Worm (Caenorhabditis elegans) whole organism, L2 larva: ENCODE measurements around the gene ZK1307.4.

ENCODE experiments used
- C34F6.9 ChIP-seq: fragments of 150-350 bp; optimal IDR thresholded peaks from 2 replicates; lab custom pipeline; 2014; ENCODE audit warnings: missing biosample characterization, missing genetic modification characterization
- R02D3.7 ChIP-seq: fragments of 150-350 bp; optimal IDR thresholded peaks from 2 replicates; lab custom pipeline; 2014; ENCODE audit warnings: missing biosample characterization, missing genetic modification characterization
- Y55F3AM.14 ChIP-seq: fragments of 200-800 bp; sonication (Bioruptor generic); optimal IDR thresholded peaks from 2 replicates; lab custom pipeline; 2018; ENCODE audit warnings: mild to moderate bottlenecking, missing genetic modification characterization, missing compliant biosample characterization
- ZK546.5 ChIP-seq: sonication (generic microtip); optimal IDR thresholded peaks from 2 replicates; lab custom pipeline; 2017; ENCODE audit warnings: missing biosample characterization, missing genetic modification characterization
- aly-2 ChIP-seq: fragments of 150-350 bp; optimal IDR thresholded peaks from 2 replicates; lab custom pipeline; 2014; ENCODE audit warnings: missing biosample characterization, missing genetic modification characterization
- ama-1 ChIP-seq: fragments of 150-350 bp; optimal IDR thresholded peaks from 2 replicates; lab custom pipeline; 2018; ENCODE audit warnings: inconsistent platforms
- blmp-1 ChIP-seq: sonication (generic microtip); optimal IDR thresholded peaks from 2 replicates; lab custom pipeline; 2017; ENCODE audit warnings: missing genetic modification characterization, mild to moderate bottlenecking, missing compliant biosample characterization, antibody characterized with exemption, moderate library complexity; ENCODE audit not compliant: insufficient read depth
- ceh-16 ChIP-seq: fragments of 150-350 bp; optimal IDR thresholded peaks from 2 replicates; lab custom pipeline; 2014; ENCODE audit warnings: missing biosample characterization, missing genetic modification characterization
- ceh-82 ChIP-seq: fragments of 150-350 bp; optimal IDR thresholded peaks from 2 replicates; lab custom pipeline; 2014; ENCODE audit warnings: missing biosample characterization, missing genetic modification characterization
- crh-2 ChIP-seq: sonication (generic microtip); optimal IDR thresholded peaks from 2 replicates; lab custom pipeline; 2017; ENCODE audit warnings: missing biosample characterization, missing genetic modification characterization
- egl-27 ChIP-seq: sonication (generic microtip); optimal IDR thresholded peaks from 3 replicates; lab custom pipeline; 2017; ENCODE audit warnings: missing biosample characterization, missing genetic modification reagents, missing genetic modification characterization
- elt-1 ChIP-seq: fragments of 150-350 bp; optimal IDR thresholded peaks from 2 replicates; lab custom pipeline; 2014; ENCODE audit warnings: missing biosample characterization, missing genetic modification characterization
- fos-1 ChIP-seq: fragments of 150-350 bp; optimal IDR thresholded peaks from 2 replicates; lab custom pipeline; 2014; ENCODE audit warnings: missing biosample characterization, missing genetic modification characterization
- gmeb-1 ChIP-seq: fragments of 150-350 bp; optimal IDR thresholded peaks from 2 replicates; lab custom pipeline; 2014; ENCODE audit warnings: missing biosample characterization, missing genetic modification characterization
- lin-11 ChIP-seq: fragments of 150-350 bp; sonication (generic microtip); optimal IDR thresholded peaks from 2 replicates; lab custom pipeline; 2014; ENCODE audit warnings: missing biosample characterization, missing genetic modification characterization, inconsistent platforms, mixed read lengths
- lsy-2 ChIP-seq, 2 experiments: fragments of 150-350 bp in 1 of 2; sonication (generic microtip) in 1 of 2; optimal IDR thresholded peaks; 2 replicates each; lab custom pipeline; 2014 to 2017; ENCODE audit warnings: missing biosample characterization in 2 of 2, missing genetic modification characterization in 2 of 2
- mbf-1 ChIP-seq: sonication (generic microtip); optimal IDR thresholded peaks from 2 replicates; lab custom pipeline; 2017; ENCODE audit warnings: missing biosample characterization, missing genetic modification characterization
- mdl-1 ChIP-seq, 2 experiments: fragments of 150-350 bp in 1 of 2; sonication (generic microtip) in 1 of 2; optimal IDR thresholded peaks; 2 replicates each; lab custom pipeline; 2017; ENCODE audit warnings: missing biosample characterization in 2 of 2, missing genetic modification characterization in 2 of 2
- nhr-10 ChIP-seq: sonication (generic microtip); optimal IDR thresholded peaks from 2 replicates; lab custom pipeline; 2017; ENCODE audit warnings: missing biosample characterization, missing genetic modification characterization
- nhr-12 ChIP-seq: fragments of 150-350 bp; optimal IDR thresholded peaks from 2 replicates; lab custom pipeline; 2014; ENCODE audit warnings: missing biosample characterization, missing genetic modification characterization
- nhr-129 ChIP-seq: fragments of 150-350 bp; optimal IDR thresholded peaks from 2 replicates; lab custom pipeline; 2014; ENCODE audit warnings: missing biosample characterization, missing genetic modification characterization
- nhr-23 ChIP-seq: fragments of 150-350 bp; optimal IDR thresholded peaks from 2 replicates; lab custom pipeline; 2014; ENCODE audit warnings: missing biosample characterization, missing genetic modification reagents, missing genetic modification characterization
- nhr-25 ChIP-seq: fragments of 150-350 bp; sonication (generic microtip); optimal IDR thresholded peaks from 3 replicates; lab custom pipeline; 2014; ENCODE audit warnings: missing biosample characterization, missing genetic modification characterization
- nhr-77 ChIP-seq: fragments of 150-350 bp; optimal IDR thresholded peaks from 2 replicates; lab custom pipeline; 2014; ENCODE audit warnings: missing biosample characterization, missing genetic modification characterization
- peb-1 ChIP-seq: fragments of 150-350 bp; optimal IDR thresholded peaks from 2 replicates; lab custom pipeline; 2014; ENCODE audit warnings: missing biosample characterization, missing genetic modification characterization
- sma-9 ChIP-seq, 2 experiments: fragments of 150-350 bp in 1 of 2; sonication (generic microtip) in 1 of 2; optimal IDR thresholded peaks; 2 replicates each; lab custom pipeline; 2014 to 2016; ENCODE audit warnings: missing genetic modification characterization in 2 of 2, mild to moderate bottlenecking in 1 of 2, missing biosample characterization in 1 of 2, missing compliant biosample characterization in 1 of 2, missing genetic modification reagents in 1 of 2, moderate library complexity in 1 of 2
- snpc-4 ChIP-seq: fragments of 150-350 bp; optimal IDR thresholded peaks from 2 replicates; lab custom pipeline; 2014; ENCODE audit warnings: missing biosample characterization, missing genetic modification characterization
- unc-39 ChIP-seq: fragments of 150-350 bp; optimal IDR thresholded peaks from 2 replicates; lab custom pipeline; 2014; ENCODE audit warnings: missing biosample characterization, missing genetic modification characterization
- unc-55 ChIP-seq: fragments of 150-350 bp; sonication (generic microtip); optimal IDR thresholded peaks from 3 replicates; lab custom pipeline; 2014; ENCODE audit warnings: missing biosample characterization, missing genetic modification reagents, missing genetic modification characterization
- zag-1 ChIP-seq: fragments of 150-350 bp; optimal IDR thresholded peaks from 2 replicates; lab custom pipeline; 2014; ENCODE audit warnings: missing biosample characterization, missing genetic modification characterization
- ztf-4 ChIP-seq: fragments of 150-350 bp; optimal IDR thresholded peaks from 2 replicates; lab custom pipeline; 2014; ENCODE audit warnings: missing biosample characterization, missing genetic modification characterization

ZK1307.4 gene

ce11 chrII:9656210-9656755, 4.7 kb upstream of the ZK1307.4 start, which contains the start of gene gstk-1 (continued):
- TF ChIP-seq blmp-1 (peak; percentile 25), egl-27 (no peak), unc-55 (no peak), peb-1 (no peak)

DNA sequence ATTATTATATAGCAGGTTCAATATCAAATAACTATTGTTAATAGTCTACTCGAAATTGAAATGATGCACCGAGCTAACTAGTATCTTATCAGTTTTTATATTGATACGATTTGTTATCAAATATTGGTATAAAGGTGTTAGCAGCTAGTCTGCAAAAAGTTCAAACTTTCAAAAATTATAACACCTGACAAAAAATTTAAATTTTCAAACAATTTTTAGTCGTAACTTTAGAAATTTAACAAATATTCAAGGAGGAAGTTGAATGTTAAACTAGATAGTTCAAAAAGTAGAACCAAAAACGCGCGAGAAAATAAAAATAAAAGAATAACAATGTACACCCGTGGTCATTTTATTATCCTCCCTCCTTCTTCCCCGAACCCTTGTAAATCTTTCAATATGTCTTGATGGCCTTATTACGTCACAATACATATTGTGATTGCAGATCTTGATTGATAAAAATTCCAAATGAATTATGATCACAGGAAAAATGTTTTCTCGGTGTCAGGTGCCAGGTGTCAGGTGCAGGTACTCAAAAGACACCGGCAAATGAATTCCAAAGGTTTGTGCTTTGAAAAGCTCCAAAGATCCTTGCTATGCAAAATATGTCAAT, 4.0 kb upstream of the ZK1307.4 start, which contains the start of gene ZK1307.1:
TSS of gene ZK1307.1 (minus strand) at position 51 of the 610 bp plus-strand sequence.
- TF ChIP-seq ceh-16 (tag; lab: Kevin White, UChicago) (no peak), sma-9 (GFP tag; optimal IDR thresholded peaks at IDR 0.05; lab: Kevin White, UChicago) (peak; percentile 17), sma-9 (tag; optimal IDR thresholded peaks at IDR 0.05; lab: Kevin White, UChicago) (no peak), nhr-129 (peak; percentile 18)

DNA sequence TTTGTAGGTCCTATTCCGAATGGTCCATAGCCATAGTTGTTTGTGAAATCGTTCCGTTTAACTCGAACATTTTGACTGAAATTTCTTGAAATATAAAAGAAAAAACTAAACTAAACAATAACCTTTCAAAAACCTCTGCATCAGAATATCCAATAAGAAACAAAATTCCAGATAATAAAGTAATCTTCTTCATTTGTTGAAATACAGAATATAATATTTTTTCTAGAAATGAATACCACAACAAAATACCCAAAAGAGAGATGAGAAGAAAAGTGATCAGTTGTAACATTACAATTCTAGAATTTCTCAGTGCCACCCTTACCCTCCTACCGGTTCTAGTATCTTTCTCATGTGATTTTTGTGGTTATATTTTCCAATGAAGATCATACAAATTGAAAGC, 2.1 kb upstream of the ZK1307.4 start, which contains the start of gene ZK1307.2:
TSS of gene ZK1307.2 (minus strand) at position 274 of the 400 bp plus-strand sequence.
- TF ChIP-seq nhr-25 (peak; percentile 32), egl-27 (no peak), zag-1 (tag; lab: Kevin White, UChicago) (no peak)
- TF ChIP-seq, all 48 proteins: peak for 1

DNA sequence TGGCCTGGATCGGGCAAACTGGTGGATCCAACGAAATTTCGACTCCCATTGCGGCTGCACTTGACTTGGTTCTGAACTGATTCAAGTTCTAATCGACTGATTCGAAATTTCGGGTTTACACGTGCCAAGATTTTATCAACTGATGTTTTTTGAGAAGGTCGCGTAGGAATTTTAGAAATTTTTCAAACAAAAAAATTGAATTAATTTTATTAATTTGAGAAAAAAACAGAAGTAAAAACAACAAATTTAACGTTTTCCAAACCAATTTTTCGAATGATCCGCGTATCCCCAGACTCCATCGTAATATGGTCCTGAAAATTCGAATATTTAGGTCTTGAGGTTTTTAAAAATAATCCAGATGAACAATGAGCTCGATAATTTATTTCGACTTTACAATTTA, 1.3 kb upstream of the ZK1307.4 start, which contains the start of gene ZK1307.3:
TSS of gene ZK1307.3 (minus strand) at position 101 of the 400 bp plus-strand sequence.
- TF ChIP-seq gmeb-1 (tag; lab: Kevin White, UChicago) = no peak
- TF ChIP-seq elt-1 (tag; lab: Kevin White, UChicago) = no peak
- no peak for TF ChIP-seq blmp-1
- no peak for TF ChIP-seq ZK546.5 (tag; lab: Kevin White, UChicago)
- TF ChIP-seq nhr-23 (tag; lab: Kevin White, UChicago) = no peak
- TF ChIP-seq aly-2 (tag; lab: Kevin White, UChicago) = no peak
- TF ChIP-seq lin-11 (tag; lab: Kevin White, UChicago) = no peak
- no peak for TF ChIP-seq R02D3.7 (tag; lab: Kevin White, UChicago)
- no peak for TF ChIP-seq egl-27
- TF ChIP-seq unc-55 = no peak
- TF ChIP-seq Y55F3AM.14 = no peak
- TF ChIP-seq unc-39 (tag; lab: Kevin White, UChicago) = no peak
- no peak for TF ChIP-seq mbf-1
- TF ChIP-seq, all 48 proteins: peak for 0

DNA sequence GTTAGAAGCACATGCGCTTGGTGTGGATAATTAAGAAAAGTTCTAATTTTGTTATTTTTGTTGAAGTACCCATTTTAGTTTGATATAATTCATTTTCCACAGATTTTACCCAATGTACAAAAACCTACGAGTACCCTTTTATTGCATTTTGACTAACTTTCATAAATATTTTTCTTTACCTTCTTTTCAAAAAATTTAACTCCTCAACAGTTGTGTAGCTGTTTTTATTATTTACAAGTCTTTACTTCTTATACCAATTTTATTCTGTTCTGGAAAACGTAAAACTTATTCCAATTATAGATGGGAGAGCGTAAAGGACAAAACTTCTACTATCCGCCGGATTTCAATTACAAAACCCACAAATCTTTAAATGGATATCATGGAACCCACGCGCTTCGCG, 2.4 kb downstream of the ZK1307.4 start, which contains the start of gene ZK1307.9:
TSS of gene ZK1307.9 (plus strand) at position 301 of the 400 bp plus-strand sequence.
- TF ChIP-seq ama-1 (lab: Kevin White, UChicago) (no peak), ztf-4 (tag; lab: Kevin White, UChicago) (no peak), lin-11 (tag; lab: Kevin White, UChicago) (no peak), nhr-77 (tag; lab: Kevin White, UChicago) (no peak), lsy-2 (tag; optimal IDR thresholded peaks at IDR 0.05; lab: Kevin White, UChicago) (no peak), gmeb-1 (tag; lab: Kevin White, UChicago) (no peak), crh-2 (tag; lab: Kevin White, UChicago) (no peak), snpc-4 (tag; lab: Kevin White, UChicago) (no peak), mdl-1 (tag; optimal IDR thresholded peaks at IDR 0.05; lab: Kevin White, UChicago) (no peak), nhr-12 (no peak), nhr-10 (tag; lab: Kevin White, UChicago) (no peak), egl-27 (no peak)

ce11 chrII:9646928-9647838, 4.4 kb downstream of the ZK1307.4 start, which contains the start of gene sqv-8:
Gene sqv-8, plus strand, starts transcription at chrII:9646978.
- TF ChIP-seq unc-55 (peak; percentile 33), aly-2 (tag; lab: Kevin White, UChicago) (no peak), crh-2 (tag; lab: Kevin White, UChicago) (peak; percentile 21), ceh-82 (tag; lab: Kevin White, UChicago) (no peak), lsy-2 (tag; optimal IDR thresholded peaks at IDR 0.05; lab: Kevin White, UChicago) (peak in 1 of 2 experiments; percentile 34), C34F6.9 (peak; percentile 82), fos-1 (tag; lab: Kevin White, UChicago) (peak; percentile 16), nhr-129 (peak; percentile 27), sma-9 (GFP tag; optimal IDR thresholded peaks at IDR 0.05; lab: Kevin White, UChicago) (peak; percentile 32), sma-9 (tag; optimal IDR thresholded peaks at IDR 0.05; lab: Kevin White, UChicago) (no peak)
